Fruit fly (Drosophila melanogaster): ENCODE data around the gene CG4080.

CG4080 gene

DNA sequence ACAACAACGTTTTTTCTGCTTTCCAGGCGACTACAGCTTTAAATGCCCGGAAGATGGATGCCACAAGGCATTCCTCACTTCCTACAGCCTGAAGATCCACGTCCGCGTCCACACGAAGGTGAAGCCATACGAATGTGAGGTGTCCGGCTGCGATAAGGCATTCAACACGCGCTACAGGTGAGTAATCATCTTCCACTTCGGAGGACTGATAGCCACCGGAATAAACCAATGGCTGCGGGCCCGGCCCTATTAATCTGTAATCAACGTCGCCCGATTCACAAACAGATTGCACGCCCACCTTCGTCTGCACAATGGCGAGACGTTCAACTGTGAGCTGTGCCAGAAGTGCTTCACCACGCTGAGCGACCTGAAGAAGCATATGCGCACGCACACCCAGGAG is 36.8 kb upstream of the CG4080 start (continued):
- peak; percentile 85 for TF ChIP-seq exex (tag; optimal IDR thresholded peaks at IDR 0.05)
- TF ChIP-seq prd (optimal IDR thresholded peaks at IDR 0.05), result no peak
- no peak for TF ChIP-seq prd (GFP tag; IDR thresholded peaks at IDR 0.05)
- no peak for TF ChIP-seq slbo (GFP tag; IDR thresholded peaks at IDR 0.05)
- TF ChIP-seq Drgx (GFP tag; IDR thresholded peaks at IDR 0.05), result no peak
- TF ChIP-seq CG2129 (GFP tag; IDR thresholded peaks at IDR 0.05; ENCODE audit: partially characterized antibody), result no peak
- no peak for TF ChIP-seq CG9609 (GFP tag; optimal IDR thresholded peaks at IDR 0.05)
- TF ChIP-seq vfl (GFP tag; optimal IDR thresholded peaks at IDR 0.05), result no peak
- TF ChIP-seq hbn (GFP tag; IDR thresholded peaks at IDR 0.05; ENCODE audit: partially characterized antibody), result no peak
- TF ChIP-seq usp (GFP tag; optimal IDR thresholded peaks at IDR 0.05), result no peak
- TF ChIP-seq Awh (GFP tag; IDR thresholded peaks at IDR 0.05), result no peak
- TF ChIP-seq wek (GFP tag; optimal IDR thresholded peaks at IDR 0.05), result no peak
- TF ChIP-seq Nf-YB (GFP tag; optimal IDR thresholded peaks at IDR 0.05), result peak; percentile 54
- TF ChIP-seq Lim3 (GFP tag; IDR thresholded peaks at IDR 0.05), result no peak
- peak; percentile 37; the same call in 1 of the 2 replicates for TF ChIP-seq GATAe (GFP tag; conservative IDR thresholded peaks at IDR 0.05)
- peak; percentile 17 for TF ChIP-seq CG10543 (GFP tag; optimal IDR thresholded peaks at IDR 0.05)
- TF ChIP-seq Xbp1 (GFP tag; optimal IDR thresholded peaks at IDR 0.05), result no peak
- TF ChIP-seq trem (tag; optimal IDR thresholded peaks at IDR 0.05), result no peak
- TF ChIP-seq Blimp-1 (GFP tag; optimal IDR thresholded peaks at IDR 0.05), result no peak
- TF ChIP-seq CG17802 (tag; optimal IDR thresholded peaks at IDR 0.05), result no peak
- no peak for TF ChIP-seq CG6765 (GFP tag; optimal IDR thresholded peaks at IDR 0.05)
- TF ChIP-seq Max (GFP tag; optimal IDR thresholded peaks at IDR 0.05), result no peak
- no peak for TF ChIP-seq CG17186 (GFP tag; optimal IDR thresholded peaks at IDR 0.05)
- TF ChIP-seq Hey (tag; optimal IDR thresholded peaks at IDR 0.05), result peak; percentile 57
- peak; percentile 84 for TF ChIP-seq Nf-YC (tag; optimal IDR thresholded peaks at IDR 0.05)
- TF ChIP-seq sens (GFP tag), result no peak
- TF ChIP-seq CG9797 (GFP tag; optimal IDR thresholded peaks at IDR 0.05), result no peak
- no peak for TF ChIP-seq CG17361 (GFP tag; IDR thresholded peaks at IDR 0.05)
- TF ChIP-seq chm (GFP tag; IDR thresholded peaks at IDR 0.05), result 0 out of 2 replicates have a peak, but pooled peaks have one; percentile 19
- TF ChIP-seq Deaf1 (tag; optimal IDR thresholded peaks at IDR 0.05), result peak; percentile 85
- TF ChIP-seq sob (GFP tag; IDR thresholded peaks at IDR 0.05), result no peak
- no peak for TF ChIP-seq CG10654 (GFP tag; optimal IDR thresholded peaks at IDR 0.05)
- TF ChIP-seq Rfx (GFP tag; IDR thresholded peaks at IDR 0.05), result no peak
- TF ChIP-seq dati (GFP tag; IDR thresholded peaks at IDR 0.05), result no peak

DNA sequence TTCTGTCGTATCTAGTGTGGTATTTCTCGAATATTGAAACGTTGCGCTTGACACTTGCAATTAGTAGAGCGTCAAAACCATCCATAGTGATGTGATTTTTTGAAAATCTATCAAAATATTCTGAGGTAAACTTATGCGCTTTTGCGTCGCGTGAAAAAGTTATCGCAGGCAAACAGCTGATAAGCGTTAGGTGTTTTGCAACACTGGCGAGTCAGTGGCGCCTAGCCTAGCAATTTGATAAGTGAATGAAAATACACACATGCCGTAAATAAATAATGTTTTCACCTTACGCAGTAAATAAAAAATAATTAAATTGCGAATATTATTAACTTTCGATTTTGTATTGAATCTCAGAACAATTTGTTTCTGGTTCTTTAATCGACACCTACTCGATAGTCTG is 36.3 kb upstream of the CG4080 start, which contains the start of gene CG42526:
TSS of gene CG42526 (minus strand) at position 85 of the 400 bp plus-strand sequence.
- peak; percentile 12; the same call in 1 of the 2 replicates for TF ChIP-seq ttk (GFP tag; IDR thresholded peaks at IDR 0.05)
- 0 out of 3 replicates have a peak, but pooled peaks have one; percentile 17 for TF ChIP-seq CG16813 (GFP tag; IDR thresholded peaks at IDR 0.05; ENCODE audit: partially characterized antibody)
- peak; percentile 58 for TF ChIP-seq CG12155 (GFP tag; optimal IDR thresholded peaks at IDR 0.05)
- TF ChIP-seq CG10321 (GFP tag; IDR thresholded peaks at IDR 0.05), result 0 out of 2 replicates have a peak, but pooled peaks have one; percentile 11
- TF ChIP-seq CG17328 (GFP tag; IDR thresholded peaks at IDR 0.05), result peak; percentile 46; the same call in 1 of the 2 replicates
- peak; percentile 66 for TF ChIP-seq BEAF-32 (GFP tag; optimal IDR thresholded peaks at IDR 0.05)
- TF ChIP-seq CG12299 (tag; optimal IDR thresholded peaks at IDR 0.05), result peak; percentile 28
- 0 out of 3 replicates have a peak, but pooled peaks have one; percentile 31 for TF ChIP-seq hb (GFP tag; IDR thresholded peaks at IDR 0.05; ENCODE audit: partially characterized antibody)
- no peak for TF ChIP-seq CG7357 (GFP tag; IDR thresholded peaks at IDR 0.05)
- TF ChIP-seq Med (GFP tag), result peak; percentile 96
- TF ChIP-seq CG9932 (GFP tag; IDR thresholded peaks at IDR 0.05), result peak; percentile 76
- peak; percentile 28 to 50 for TF ChIP-seq Hr51 (GFP tag; optimal IDR thresholded peaks at IDR 0.05)
- peak; percentile 39 for TF ChIP-seq caup (GFP tag; optimal IDR thresholded peaks at IDR 0.05; ENCODE audit: severe bottlenecking)
- TF ChIP-seq CG10267 (tag; optimal IDR thresholded peaks at IDR 0.05), result peak; percentile 93
- TF ChIP-seq dm (GFP tag; optimal IDR thresholded peaks at IDR 0.05), result peak; percentile 34
- TF ChIP-seq Ada2b (GFP tag; IDR thresholded peaks at IDR 0.05), result no peak
- TF ChIP-seq CG7556 (GFP tag; optimal IDR thresholded peaks at IDR 0.05), result peak; percentile 57
- TF ChIP-seq Dad (GFP tag; optimal IDR thresholded peaks at IDR 0.05), result no peak
- TF ChIP-seq eyg (GFP tag; optimal IDR thresholded peaks at IDR 0.05), result peak; percentile 11

All from whole organism, embryonic.